Worm (Caenorhabditis elegans): ENCODE data around the gene F16G10.8.

Gene F16G10.8

DNA sequence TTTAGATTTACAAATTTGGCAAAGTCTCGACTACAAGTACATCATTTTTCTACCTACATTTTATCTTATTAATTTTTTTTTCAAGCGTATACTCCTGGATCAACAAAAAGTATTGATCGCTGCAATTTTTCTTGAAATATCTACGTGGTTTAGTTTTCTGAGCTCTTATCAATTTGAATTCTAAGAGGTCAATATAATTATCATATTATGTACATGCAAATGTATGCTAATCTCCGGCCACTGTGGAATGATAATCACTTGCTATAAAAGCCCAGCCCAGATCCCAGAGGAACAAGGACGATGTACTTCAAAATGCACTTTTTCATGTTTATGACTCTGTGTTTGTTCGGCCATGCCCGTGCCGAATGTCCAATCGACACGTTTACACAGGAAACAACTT is 26.4 kb downstream of the F16G10.8 start, which contains the start of gene F43C11.1:
TSS of gene F43C11.1 (plus strand) at position 301 of the 400 bp plus-strand sequence.
- TF ChIP-seq unc-62 (GFP tag; optimal IDR thresholded peaks at IDR 0.05), result no peak
- TF ChIP-seq tbx-2 (tag; optimal IDR thresholded peaks at IDR 0.05), result no peak

DNA sequence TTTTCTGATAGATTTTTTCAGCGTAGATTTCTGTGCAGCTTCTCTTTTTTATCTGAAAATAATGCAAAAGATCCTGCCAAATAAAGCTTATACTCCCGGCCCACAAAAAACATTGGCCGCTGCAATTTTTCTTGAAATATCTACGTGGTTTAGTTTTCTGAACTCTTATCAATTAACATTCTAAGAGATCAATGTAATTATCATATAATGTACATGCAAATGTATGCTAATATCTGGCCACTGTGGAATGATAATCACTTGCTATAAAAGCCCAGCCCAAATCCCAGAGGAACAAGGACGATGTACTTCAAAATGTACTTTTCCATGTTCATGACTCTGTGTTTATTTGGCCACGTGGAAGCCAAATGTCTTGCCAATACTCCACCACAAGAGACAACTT is 28.8 kb downstream of the F16G10.8 start, which contains the start of gene F43C11.2:
TSS of gene F43C11.2 (plus strand) at position 301 of the 400 bp plus-strand sequence.
- TF ChIP-seq nhr-237 (tag; optimal IDR thresholded peaks at IDR 0.05), result no peak

DNA sequence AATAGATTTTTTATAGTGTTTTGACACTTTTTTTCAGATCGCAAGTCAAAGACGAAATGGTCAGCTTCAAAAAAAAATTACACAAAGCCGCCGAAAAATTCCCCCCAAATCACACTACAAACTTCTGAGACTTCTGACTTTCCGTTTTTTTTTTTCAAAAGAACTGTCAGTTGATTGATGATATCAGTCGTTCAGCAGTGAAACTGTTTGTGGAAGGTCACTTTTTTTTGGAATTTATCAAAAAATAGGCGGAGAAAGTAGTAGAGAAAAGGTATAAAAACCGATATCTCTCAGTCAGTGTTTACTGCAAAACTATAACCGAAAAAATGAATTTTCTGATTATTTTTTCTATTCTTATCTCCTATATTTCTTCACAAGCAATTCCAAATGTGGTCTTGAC is 30.2 kb downstream of the F16G10.8 start, which contains the start of gene F43C11.3:
TSS of gene F43C11.3 (plus strand) at position 301 of the 400 bp plus-strand sequence.
- TF ChIP-seq snpc-4 (tag; optimal IDR thresholded peaks at IDR 0.05) (no peak), ceh-16 (tag; optimal IDR thresholded peaks at IDR 0.05) (no peak), lsy-12 (tag; optimal IDR thresholded peaks at IDR 0.05) (no peak), aly-2 (tag; optimal IDR thresholded peaks at IDR 0.05) (no peak), tbx-2 (tag; optimal IDR thresholded peaks at IDR 0.05) (no peak), nhr-67 (tag; optimal IDR thresholded peaks at IDR 0.05) (no peak), sea-2 (GFP tag; optimal IDR thresholded peaks at IDR 0.05) (no peak), lin-39 (tag; optimal IDR thresholded peaks at IDR 0.05) (no peak), ceh-82 (tag; optimal IDR thresholded peaks at IDR 0.05) (no peak), ama-1 (optimal IDR thresholded peaks at IDR 0.05) (no peak), jun-1 (tag; optimal IDR thresholded peaks at IDR 0.05) (no peak), mml-1 (tag; optimal IDR thresholded peaks at IDR 0.05) (no peak), ceh-9 (tag; optimal IDR thresholded peaks at IDR 0.05) (no peak), nhr-11 (tag; optimal IDR thresholded peaks at IDR 0.05) (no peak), nhr-23 (tag; optimal IDR thresholded peaks at IDR 0.05) (no peak), pha-4 (tag; optimal IDR thresholded peaks at IDR 0.05) (no peak)

DNA sequence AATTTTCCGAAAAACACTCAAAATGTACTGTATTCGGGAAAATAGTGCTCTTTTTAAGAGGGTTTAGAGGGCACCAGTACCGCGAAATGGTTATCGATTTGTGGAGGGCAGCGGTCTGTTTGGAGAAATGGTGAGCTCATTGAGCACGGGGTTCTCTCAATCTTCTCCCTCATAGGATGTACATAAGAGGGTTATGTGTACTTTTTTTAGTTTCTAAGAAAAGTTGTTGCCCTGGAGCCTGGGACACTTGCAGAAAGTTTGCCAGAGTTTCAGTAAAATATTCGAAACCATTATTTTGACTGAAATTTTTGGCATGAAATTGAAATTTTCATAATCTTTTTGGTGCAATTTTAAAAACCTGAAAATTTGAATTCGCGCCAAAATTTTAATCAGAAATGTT is 30.7 kb downstream of the F16G10.8 start, which contains the start of gene F43C11.10:
TSS of gene F43C11.10 (minus strand) at position 101 of the 400 bp plus-strand sequence.
- no peak for TF ChIP-seq elt-2 (tag; optimal IDR thresholded peaks at IDR 0.05)
- TF ChIP-seq ceh-82 (tag; optimal IDR thresholded peaks at IDR 0.05), result no peak
- TF ChIP-seq mdl-1 (tag; optimal IDR thresholded peaks at IDR 0.05), result no peak
- TF ChIP-seq nhr-76 (tag; optimal IDR thresholded peaks at IDR 0.05), result no peak
- no peak for TF ChIP-seq nhr-67 (tag; optimal IDR thresholded peaks at IDR 0.05)
- TF ChIP-seq skn-1 (tag; optimal IDR thresholded peaks at IDR 0.05), result no peak
- TF ChIP-seq nhr-28 (tag; optimal IDR thresholded peaks at IDR 0.05), result no peak
- no peak for TF ChIP-seq mml-1 (tag; optimal IDR thresholded peaks at IDR 0.05)
- no peak for TF ChIP-seq ZK546.5 (tag; optimal IDR thresholded peaks at IDR 0.05)
- no peak for TF ChIP-seq egl-27 (tag; optimal IDR thresholded peaks at IDR 0.05)
- TF ChIP-seq daf-12 (tag; optimal IDR thresholded peaks at IDR 0.05), result no peak
- no peak for TF ChIP-seq lin-15B (tag; optimal IDR thresholded peaks at IDR 0.05)
- TF ChIP-seq elt-1 (tag; optimal IDR thresholded peaks at IDR 0.05), result no peak
- no peak for TF ChIP-seq R02D3.7 (tag; optimal IDR thresholded peaks at IDR 0.05)
- TF ChIP-seq nhr-12 (tag; optimal IDR thresholded peaks at IDR 0.05), result no peak
- TF ChIP-seq ztf-11 (tag; optimal IDR thresholded peaks at IDR 0.05), result no peak
- no peak for TF ChIP-seq nhr-43 (tag; optimal IDR thresholded peaks at IDR 0.05; ENCODE audit: poor library complexity, severe bottlenecking)

DNA sequence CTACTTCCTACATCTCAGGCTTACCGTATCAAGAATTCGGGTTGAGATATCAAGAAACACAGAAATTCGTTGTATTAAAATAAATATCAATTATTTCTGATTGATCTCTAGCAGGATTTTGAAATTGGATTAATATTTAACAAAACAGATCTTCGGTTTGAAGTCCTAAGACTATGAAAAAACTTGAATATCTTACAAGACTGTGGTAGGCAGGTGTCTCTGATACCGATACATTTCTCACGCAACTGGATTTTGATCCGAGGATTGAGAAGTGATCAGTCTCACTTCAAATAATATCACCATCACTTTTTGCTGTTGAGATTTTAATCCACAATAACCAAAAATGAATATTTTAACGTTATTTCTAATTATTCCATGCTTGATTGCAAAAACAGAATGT is 36.6 kb downstream of the F16G10.8 start, which contains the start of gene F43C11.4:
TSS of gene F43C11.4 (plus strand) at position 301 of the 400 bp plus-strand sequence.
- no peak for TF ChIP-seq elt-1 (tag; optimal IDR thresholded peaks at IDR 0.05)
- no peak for TF ChIP-seq nhr-77 (tag; optimal IDR thresholded peaks at IDR 0.05)
- TF ChIP-seq lsy-12 (tag; optimal IDR thresholded peaks at IDR 0.05), result no peak
- TF ChIP-seq ceh-28 (tag; optimal IDR thresholded peaks at IDR 0.05), result no peak
- no peak for TF ChIP-seq fos-1 (tag; optimal IDR thresholded peaks at IDR 0.05)
- TF ChIP-seq ztf-11 (tag; optimal IDR thresholded peaks at IDR 0.05), result no peak
- TF ChIP-seq mml-1 (tag; optimal IDR thresholded peaks at IDR 0.05), result no peak
- TF ChIP-seq sea-2 (GFP tag; optimal IDR thresholded peaks at IDR 0.05), result no peak
- TF ChIP-seq egl-27 (tag; optimal IDR thresholded peaks at IDR 0.05), result no peak
- TF ChIP-seq nhr-28 (tag; optimal IDR thresholded peaks at IDR 0.05), result no peak
- no peak for TF ChIP-seq nhr-25 (tag; optimal IDR thresholded peaks at IDR 0.05)
- no peak for TF ChIP-seq tbx-2 (tag; optimal IDR thresholded peaks at IDR 0.05)
- TF ChIP-seq egl-5 (tag; optimal IDR thresholded peaks at IDR 0.05), result no peak
- TF ChIP-seq pha-4 (tag; optimal IDR thresholded peaks at IDR 0.05), result no peak
- TF ChIP-seq nhr-76 (tag; optimal IDR thresholded peaks at IDR 0.05), result no peak
- TF ChIP-seq nhr-11 (tag; optimal IDR thresholded peaks at IDR 0.05), result no peak
- no peak for TF ChIP-seq nhr-23 (tag; optimal IDR thresholded peaks at IDR 0.05)
- TF ChIP-seq nhr-12 (tag; optimal IDR thresholded peaks at IDR 0.05), result no peak

Measured in whole organism, L3 larva.